Fruit fly (Drosophila melanogaster) whole organism, embryonic: Measurements from ENCODE around the gene CG31867.

Experiments
- Abd-B ChIP-seq: fragments of 200-800 bp; sonication (Bioruptor generic); optimal IDR thresholded peaks from 2 replicates; lab custom pipeline; 2018; ENCODE audit warnings: missing biosample characterization, mild to moderate bottlenecking, missing genetic modification characterization, moderate library complexity
- Awh ChIP-seq: fragments of 200-800 bp; sonication (Bioruptor generic); IDR thresholded peaks from 2 replicates; pipeline ENCODE4, ENCODE4 v1.3.6; 2022; ENCODE audit warnings: missing biosample characterization, missing genetic modification characterization
- B-H1 ChIP-seq: fragments of 200-800 bp; sonication (Bioruptor generic); IDR thresholded peaks from 3 replicates; pipeline ENCODE4 v1.3.6; 2022; ENCODE audit warnings: missing biosample characterization, missing genetic modification characterization
- Bteb2 ChIP-seq: fragments of 200-800 bp; sonication (Bioruptor generic); optimal IDR thresholded peaks from 2 replicates; lab custom pipeline; 2016; ENCODE audit warnings: missing biosample characterization, missing genetic modification characterization
- CG10209 ChIP-seq: fragments of 200-800 bp; sonication (Bioruptor generic); optimal IDR thresholded peaks from 3 replicates; lab custom pipeline; 2017; ENCODE audit warnings: missing biosample characterization, mild to moderate bottlenecking, missing genetic modification characterization, missing genetic modification reagents
- CG10543 ChIP-seq: fragments of 200-800 bp; sonication (Bioruptor generic); optimal IDR thresholded peaks from 3 replicates; lab custom pipeline; 2017; ENCODE audit warnings: missing biosample characterization, mild to moderate bottlenecking, missing genetic modification characterization, moderate library complexity
- CG11695 ChIP-seq: fragments of 200-800 bp; sonication (Bioruptor generic); IDR thresholded peaks from 3 replicates; pipeline ENCODE4 v1.3.6; 2022; ENCODE audit warnings: missing biosample characterization, missing genetic modification characterization
- CG12104 ChIP-seq: fragments of 200-800 bp; sonication (Bioruptor generic); optimal IDR thresholded peaks from 3 replicates; lab custom pipeline; 2016; ENCODE audit warnings: missing biosample characterization, missing genetic modification characterization
- CG1233 ChIP-seq: fragments of 200-800 bp; sonication (Bioruptor generic); optimal IDR thresholded peaks from 4 replicates; lab custom pipeline; 2018; ENCODE audit warnings: missing biosample characterization, mild to moderate bottlenecking, missing genetic modification characterization
- CG12942 ChIP-seq: fragments of 200-800 bp; sonication (Bioruptor generic); optimal IDR thresholded peaks from 3 replicates; lab custom pipeline; 2016; ENCODE audit warnings: missing biosample characterization, missing genetic modification characterization
- CG13894 ChIP-seq: fragments of 200-800 bp; sonication (Bioruptor generic); optimal IDR thresholded peaks from 3 replicates; lab custom pipeline; 2018; ENCODE audit warnings: missing biosample characterization, mild to moderate bottlenecking, missing genetic modification characterization, moderate library complexity
- CG14441 ChIP-seq: fragments of 200-800 bp; sonication (Bioruptor generic); IDR thresholded peaks from 2 replicates; pipeline ENCODE4 v1.3.6; 2022; ENCODE audit warnings: missing biosample characterization, missing genetic modification characterization
- CG15514 ChIP-seq: fragments of 200-800 bp; sonication (Bioruptor generic); optimal IDR thresholded peaks from 3 replicates; lab custom pipeline; 2017; ENCODE audit warnings: missing biosample characterization, missing genetic modification characterization, mild to moderate bottlenecking, moderate library complexity, missing genetic modification reagents
- CG1602 ChIP-seq: fragments of 200-800 bp; sonication (Bioruptor generic); optimal IDR thresholded peaks from 3 replicates; lab custom pipeline; 2016; ENCODE audit warnings: missing biosample characterization, missing genetic modification characterization
- CG16813 ChIP-seq: fragments of 200-800 bp; sonication (Bioruptor generic); IDR thresholded peaks from 3 replicates; pipeline ENCODE4 v1.3.6; 2022; ENCODE audit warnings: missing biosample characterization, missing genetic modification characterization; ENCODE audit not compliant: partially characterized antibody
- CG16863 ChIP-seq: fragments of 200-800 bp; sonication (Bioruptor generic); optimal IDR thresholded peaks from 3 replicates; lab custom pipeline; 2016; ENCODE audit warnings: missing biosample characterization, missing genetic modification characterization
- CG17361 ChIP-seq: fragments of 200-800 bp; sonication (Bioruptor generic); IDR thresholded peaks from 3 replicates; pipeline ENCODE4 v1.3.6; 2022; ENCODE audit warnings: missing biosample characterization, missing genetic modification characterization
- CG17912 ChIP-seq: fragments of 200-800 bp; sonication (Bioruptor generic); optimal IDR thresholded peaks from 2 replicates; lab custom pipeline; 2018; ENCODE audit warnings: missing biosample characterization, mild to moderate bottlenecking, missing genetic modification characterization
- CG2875 ChIP-seq: fragments of 200-800 bp; sonication (Bioruptor generic); optimal IDR thresholded peaks from 2 replicates; lab custom pipeline; 2017; ENCODE audit warnings: missing biosample characterization, mild to moderate bottlenecking, missing genetic modification characterization, missing genetic modification reagents
- CG32767 ChIP-seq: fragments of 200-800 bp; sonication (Bioruptor generic); IDR thresholded peaks from 2 replicates; pipeline ENCODE4 v1.3.6; 2022; ENCODE audit warnings: missing biosample characterization, missing genetic modification characterization
- CG42726 ChIP-seq: fragments of 200-800 bp; sonication (Bioruptor generic); IDR thresholded peaks from 2 replicates; pipeline ENCODE4 v1.3.6; 2022; ENCODE audit warnings: missing biosample characterization, missing genetic modification characterization; ENCODE audit not compliant: partially characterized antibody
- CG4854 ChIP-seq: fragments of 200-800 bp; sonication (Bioruptor generic); optimal IDR thresholded peaks from 2 replicates; lab custom pipeline; 2016; ENCODE audit warnings: missing biosample characterization, missing genetic modification characterization, inconsistent platforms
- CG8089 ChIP-seq: fragments of 200-800 bp; sonication (Bioruptor generic); optimal IDR thresholded peaks from 3 replicates; lab custom pipeline; 2016; ENCODE audit warnings: missing biosample characterization, missing genetic modification characterization
- CG9932 ChIP-seq: fragments of 200-800 bp; sonication (Bioruptor generic); IDR thresholded peaks from 2 replicates; pipeline ENCODE4 v1.3.6; 2022; ENCODE audit warnings: missing biosample characterization, missing genetic modification characterization
- D ChIP-seq, 2 experiments: fragments of 200-800 bp in 1 of 2; fragments of >200 bp in 1 of 2; sonication (Bioruptor generic) in 1 of 2; optimal IDR thresholded peaks; 2 replicates in 1 of 2; 3 replicates in 1 of 2; lab custom pipeline; 2017; ENCODE audit warnings: mild to moderate bottlenecking in 1 of 2, missing biosample characterization in 1 of 2, missing genetic modification characterization in 1 of 2, missing genetic modification reagents in 1 of 2
- Drgx ChIP-seq: fragments of 200-800 bp; sonication (Bioruptor generic); IDR thresholded peaks from 2 replicates; pipeline ENCODE4 v1.3.6; 2022; ENCODE audit warnings: missing biosample characterization, missing genetic modification characterization
- E2f2 ChIP-seq: fragments of 200-800 bp; sonication (Bioruptor generic); IDR thresholded peaks from 2 replicates; pipeline ENCODE4 v1.3.6; 2022; ENCODE audit warnings: missing biosample characterization, missing genetic modification characterization
- ERR ChIP-seq: fragments of 200-800 bp; sonication (Bioruptor generic); optimal IDR thresholded peaks from 2 replicates; lab custom pipeline; 2016; ENCODE audit warnings: missing biosample characterization, missing genetic modification characterization
- Elba2 ChIP-seq: fragments of 200-800 bp; sonication (Bioruptor generic); optimal IDR thresholded peaks from 3 replicates; lab custom pipeline; 2016; ENCODE audit warnings: missing biosample characterization, missing genetic modification characterization
- Hand ChIP-seq: fragments of 200-800 bp; sonication (Bioruptor generic); optimal IDR thresholded peaks from 2 replicates; lab custom pipeline; 2017; ENCODE audit warnings: mild to moderate bottlenecking, missing biosample characterization, missing genetic modification reagents, missing genetic modification characterization
- Hr51 ChIP-seq, 2 experiments: fragments of 200-800 bp; sonication (Bioruptor generic); optimal IDR thresholded peaks; 2 replicates in 1 of 2; 3 replicates in 1 of 2; lab custom pipeline; 2016 to 2018; ENCODE audit warnings: missing biosample characterization in 2 of 2, missing genetic modification characterization in 2 of 2, mild to moderate bottlenecking in 1 of 2, moderate library complexity in 1 of 2
- Jarid2 ChIP-seq: fragments of 200-800 bp; sonication (Bioruptor generic); optimal IDR thresholded peaks from 3 replicates; lab custom pipeline; 2017; ENCODE audit warnings: mild to moderate bottlenecking, missing biosample characterization, missing genetic modification reagents, missing genetic modification characterization
- Mad ChIP-seq: fragments of 200-800 bp; sonication (Bioruptor generic); optimal IDR thresholded peaks from 2 replicates; lab custom pipeline; 2016; ENCODE audit warnings: missing biosample characterization, missing genetic modification characterization
- Side ChIP-seq: fragments of 200-800 bp; sonication (Bioruptor generic); optimal IDR thresholded peaks from 2 replicates; lab custom pipeline; 2016; ENCODE audit warnings: missing biosample characterization, missing genetic modification characterization
- Six4 ChIP-seq: fragments of 200-800 bp; sonication (Bioruptor generic); optimal IDR thresholded peaks from 2 replicates; lab custom pipeline; 2016; ENCODE audit warnings: missing biosample characterization, missing genetic modification characterization
- Usf ChIP-seq: fragments of 200-800 bp; sonication (Bioruptor generic); optimal IDR thresholded peaks from 2 replicates; lab custom pipeline; 2017; ENCODE audit warnings: missing genotype, missing biosample characterization, missing genetic modification characterization
- cad ChIP-seq: fragments of >200 bp; optimal IDR thresholded peaks from 2 replicates; lab custom pipeline; 2017; ENCODE audit warnings: missing biosample characterization, missing genetic modification characterization
- chif ChIP-seq, 2 experiments: fragments of 200-800 bp; sonication (Bioruptor generic); optimal IDR thresholded peaks; 3 replicates each; lab custom pipeline; 2016; ENCODE audit warnings: missing biosample characterization in 2 of 2, missing genetic modification characterization in 2 of 2
- ci ChIP-seq: fragments of 200-800 bp; sonication (Bioruptor generic); IDR thresholded peaks from 3 replicates; pipeline ENCODE4 v1.3.6; 2022; ENCODE audit warnings: missing biosample characterization, missing genetic modification characterization
- da ChIP-seq: fragments of 200-800 bp; sonication (Bioruptor generic); optimal IDR thresholded peaks from 2 replicates; lab custom pipeline; 2016; ENCODE audit warnings: missing biosample characterization, missing genetic modification characterization
- dmrt11E ChIP-seq: fragments of 200-800 bp; sonication (Bioruptor generic); optimal IDR thresholded peaks from 3 replicates; lab custom pipeline; 2018; ENCODE audit warnings: missing biosample characterization, mild to moderate bottlenecking, missing genetic modification characterization, moderate library complexity
- emc ChIP-seq: fragments of 200-800 bp; sonication (Bioruptor generic); optimal IDR thresholded peaks from 2 replicates; lab custom pipeline; 2016; ENCODE audit warnings: missing biosample characterization, missing genetic modification characterization
- fd64A ChIP-seq: fragments of 200-800 bp; sonication (Bioruptor generic); optimal IDR thresholded peaks from 3 replicates; lab custom pipeline; 2018; ENCODE audit warnings: missing biosample characterization, mild to moderate bottlenecking, missing genetic modification characterization
- gcm ChIP-seq: fragments of 200-800 bp; sonication (Bioruptor generic); optimal IDR thresholded peaks from 2 replicates; lab custom pipeline; 2019; ENCODE audit warnings: missing biosample characterization, mild to moderate bottlenecking, missing genetic modification characterization, moderate library complexity
- phol ChIP-seq: fragments of 200-800 bp; sonication (Bioruptor generic); optimal IDR thresholded peaks from 3 replicates; lab custom pipeline; 2018; ENCODE audit warnings: missing biosample characterization, mild to moderate bottlenecking, missing genetic modification characterization, moderate library complexity
- repo ChIP-seq: fragments of 200-800 bp; sonication (Bioruptor generic); optimal IDR thresholded peaks from 2 replicates; lab custom pipeline; 2016; ENCODE audit warnings: missing biosample characterization, missing genetic modification characterization
- tin ChIP-seq: fragments of 200-800 bp; sonication (Bioruptor generic); optimal IDR thresholded peaks from 3 replicates; lab custom pipeline; 2016; ENCODE audit warnings: missing biosample characterization, missing genetic modification characterization
- tll ChIP-seq, 2 experiments: fragments of 200-800 bp in 1 of 2; fragments of >200 bp in 1 of 2; sonication (Bioruptor generic) in 1 of 2; optimal IDR thresholded peaks; 2 replicates each; lab custom pipeline; 2017 to 2019; ENCODE audit warnings: missing biosample characterization in 2 of 2, missing genetic modification characterization in 2 of 2, mild to moderate bottlenecking in 1 of 2, moderate library complexity in 1 of 2
- tx ChIP-seq: fragments of 200-800 bp; sonication (Bioruptor generic); optimal IDR thresholded peaks from 2 replicates; lab custom pipeline; 2016; ENCODE audit warnings: missing biosample characterization, missing genetic modification characterization

Gene CG31867

dm6 chr2L:11113011-11113528, 32.1 kb downstream of the CG31867 start, which contains the start of gene Idua (continued):
- TF ChIP-seq cad (no peak), CG1233 (peak; percentile 58), da (GFP tag; lab: Kevin White, UChicago) (peak; percentile 11), CG17361 (GFP tag; lab: Robert Waterston, UW) (no peak), Six4 (GFP tag; lab: Kevin White, UChicago) (peak; percentile 57), CG17912 (GFP tag; lab: Kevin White, UChicago) (no peak), Hand (GFP tag; lab: Kevin White, UChicago) (peak; percentile 86), Awh (peak; percentile 37; the same call in 1 of the 2 replicates), Side (GFP tag; lab: Kevin White, UChicago) (no peak), Bteb2 (GFP tag; lab: Kevin White, UChicago) (peak; percentile 26), CG10209 (GFP tag; lab: Kevin White, UChicago) (peak; percentile 70), Drgx (GFP tag; lab: Robert Waterston, UW) (peak; percentile 25; the same call in 1 of the 2 replicates), repo (GFP tag; lab: Kevin White, UChicago) (no peak), CG32767 (GFP tag; lab: Robert Waterston, UW) (peak; percentile 41; the same call in 1 of the 2 replicates), CG42726 (GFP tag; lab: Robert Waterston, UW) (no peak), CG10543 (GFP tag; lab: Kevin White, UChicago) (peak; percentile 81), Hr51 (GFP tag; optimal IDR thresholded peaks at IDR 0.05; lab: Kevin White, UChicago) (peak in 1 of 2 experiments; percentile 21), CG1602 (GFP tag; lab: Kevin White, UChicago) (peak; percentile 21), phol (tag; lab: Kevin White, UChicago) (peak; percentile 72), ci (GFP tag; lab: Robert Waterston, UW) (peak; percentile 61; the same call in 1 of the 3 replicates), tin (peak; percentile 68), CG11695 (GFP tag; lab: Robert Waterston, UW) (peak; percentile 70; the same call in 2 of the 3 replicates), CG16863 (GFP tag; lab: Kevin White, UChicago) (peak; percentile 27), E2f2 (peak; percentile 33; the same call in 1 of the 2 replicates), Jarid2 (GFP tag; lab: Kevin White, UChicago) (no peak), tx (no peak), CG12104 (peak; percentile 53), CG14441 (GFP tag; lab: Robert Waterston, UW) (peak; percentile 18; the same call in 1 of the 2 replicates), CG8089 (no peak), ERR (GFP tag; lab: Kevin White, UChicago) (no peak), dmrt11E (tag; lab: Kevin White, UChicago) (peak; percentile 33), emc (no peak), CG15514 (peak; percentile 35), Elba2 (no peak), CG9932 (GFP tag; lab: Robert Waterston, UW) (peak; percentile 47), CG12942 (GFP tag; lab: Kevin White, UChicago) (peak; percentile 38), Mad (no peak), CG16813 (GFP tag; lab: Robert Waterston, UW) (no peak), CG2875 (peak; percentile 50), chif (GFP tag; optimal IDR thresholded peaks at IDR 0.05; lab: Kevin White, UChicago) (peak in 1 of 2 experiments; percentile 21), CG13894 (peak; percentile 22), CG4854 (peak; percentile 7), gcm (GFP tag; lab: Kevin White, UChicago) (no peak), D (optimal IDR thresholded peaks at IDR 0.05; lab: Kevin White, UChicago) (no peak), D (GFP tag; optimal IDR thresholded peaks at IDR 0.05; lab: Kevin White, UChicago) (peak; percentile 76), B-H1 (GFP tag; lab: Robert Waterston, UW) (peak; percentile 16; the same call in 1 of the 3 replicates), Usf (GFP tag; lab: Kevin White, UChicago) (no peak), Abd-B (peak; percentile 13), tll (GFP tag; optimal IDR thresholded peaks at IDR 0.05; lab: Kevin White, UChicago) (no peak), fd64A (peak; percentile 11)
